Worm (Caenorhabditis elegans) whole organism, L2 larva: ENCODE measurements around the gene F46G11.6.

Source experiments
- snpc-4 ChIP-seq: fragments of 150-350 bp; optimal IDR thresholded peaks from 2 replicates; lab custom pipeline; 2014; ENCODE audit warnings: missing biosample characterization, missing genetic modification characterization
- ztf-4 ChIP-seq: fragments of 150-350 bp; optimal IDR thresholded peaks from 2 replicates; lab custom pipeline; 2014; ENCODE audit warnings: missing biosample characterization, missing genetic modification characterization

DNA sequence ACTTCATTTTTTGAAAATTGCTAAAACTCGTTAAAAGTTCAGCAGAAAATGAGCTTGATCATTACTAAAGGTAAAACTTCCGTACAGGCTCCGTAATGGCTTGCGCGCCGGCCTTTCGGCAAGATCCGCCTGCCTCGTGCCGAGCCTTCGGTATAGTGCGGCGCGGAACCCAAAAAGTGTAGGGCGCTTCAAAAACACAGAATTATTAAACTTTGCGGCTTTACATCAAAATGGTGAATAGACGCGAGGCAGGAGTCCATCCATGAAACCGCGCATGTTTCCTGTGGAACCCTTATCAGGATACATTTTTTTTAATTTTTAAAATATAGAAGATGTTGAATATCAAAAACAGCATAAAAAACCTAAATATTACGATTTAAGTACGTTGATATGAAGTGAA is 33.2 kb upstream of the F46G11.6 start:
- TF ChIP-seq snpc-4 (tag; lab: Kevin White, UChicago) (peak; percentile 38), ztf-4 (no peak)
